Worm (Caenorhabditis elegans): ENCODE measurements around the gene C45G9.14.
A peak's percentile ranks its signal among the peaks of the same experiment; 100 is the strongest.

DNA sequence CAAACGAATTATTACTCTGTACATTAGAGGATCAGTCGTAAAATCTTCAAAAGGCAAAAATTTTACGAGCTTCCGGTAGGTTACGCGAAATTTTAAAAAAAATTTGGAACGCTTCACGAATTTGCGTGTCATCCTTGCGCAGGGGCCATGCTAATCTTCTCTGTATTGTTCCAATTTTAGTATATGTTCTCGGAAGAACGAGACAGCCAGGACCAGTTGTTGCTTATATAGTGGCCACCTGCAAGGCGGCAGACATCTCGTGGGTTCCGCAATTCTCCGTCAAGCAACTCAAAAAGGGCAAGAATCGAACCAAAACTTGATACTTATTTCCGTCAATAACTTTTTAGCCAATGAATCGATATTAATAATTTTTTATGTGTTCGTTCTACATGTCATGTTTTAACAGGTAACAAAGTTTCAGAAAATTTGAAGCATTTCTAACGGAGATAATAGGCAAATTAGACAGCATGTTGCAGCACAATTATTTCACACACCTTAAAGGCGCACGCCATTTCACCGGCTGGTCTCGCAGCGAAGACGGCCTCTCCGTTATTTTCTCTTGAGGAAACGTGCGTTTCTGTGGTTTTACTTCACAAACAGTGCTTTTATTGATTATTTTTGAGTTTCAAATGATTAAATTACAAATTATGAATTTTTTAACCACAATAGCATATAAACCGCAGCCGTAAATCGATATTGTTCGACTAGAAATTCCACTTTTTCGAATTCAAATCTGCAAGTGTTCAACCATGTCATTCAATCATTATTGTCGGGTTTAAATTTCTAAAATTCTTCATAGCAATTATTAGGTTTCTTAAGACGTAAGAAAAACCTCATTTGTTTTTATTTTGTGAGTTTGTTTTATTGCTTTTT is 36.1 kb downstream of the C45G9.14 start:
- TF ChIP-seq elt-3 (tag; optimal IDR thresholded peaks at IDR 0.05): no peak
- TF ChIP-seq lin-11 (tag; optimal IDR thresholded peaks at IDR 0.05): no peak
- peak; percentile 17 for TF ChIP-seq zag-1 (tag; optimal IDR thresholded peaks at IDR 0.05)
- TF ChIP-seq egl-27 (tag; optimal IDR thresholded peaks at IDR 0.05): peak; percentile 31
- TF ChIP-seq elt-1 (tag; optimal IDR thresholded peaks at IDR 0.05): no peak
- TF ChIP-seq aly-2 (tag; optimal IDR thresholded peaks at IDR 0.05): peak; percentile 13
- TF ChIP-seq nhr-12 (tag; optimal IDR thresholded peaks at IDR 0.05): peak; percentile 31
- no peak for TF ChIP-seq ceh-82 (tag; optimal IDR thresholded peaks at IDR 0.05)
- TF ChIP-seq blmp-1 (tag; optimal IDR thresholded peaks at IDR 0.05; ENCODE audit: insufficient read depth): peak; percentile 29
